Fruit fly (Drosophila melanogaster) whole organism, embryonic: ENCODE results near the gene Cpr65Az.
"Not testable (repeated sequence)": the region's sequence is repeated elsewhere in the genome, so short reads cannot be mapped to it uniquely, and the experiment has no call there.

Experiments
- CG2678 ChIP-seq: fragments of 200-800 bp; sonication (Bioruptor generic); optimal IDR thresholded peaks from 3 replicates; lab custom pipeline; 2019; ENCODE audit warnings: missing biosample characterization, mild to moderate bottlenecking, missing genetic modification characterization, moderate library complexity
- CG2889 ChIP-seq: fragments of 200-800 bp; sonication (Bioruptor generic); IDR thresholded peaks from 3 replicates; pipeline ENCODE4 v1.3.6; 2022; ENCODE audit warnings: missing biosample characterization, missing genetic modification characterization
- CG30431 ChIP-seq: fragments of 200-800 bp; sonication (Bioruptor generic); optimal IDR thresholded peaks from 2 replicates; lab custom pipeline; 2017; ENCODE audit warnings: missing biosample characterization, missing genetic modification characterization
- CG9437 ChIP-seq: fragments of 200-800 bp; sonication (Bioruptor generic); optimal IDR thresholded peaks from 2 replicates; lab custom pipeline; 2018; ENCODE audit warnings: missing biosample characterization, mild to moderate bottlenecking, missing genetic modification characterization
- Oaz ChIP-seq: fragments of 200-800 bp; sonication (Bioruptor generic); IDR thresholded peaks from 2 replicates; pipeline ENCODE4 v1.3.6; 2022; ENCODE audit warnings: missing biosample characterization, missing genetic modification characterization
- Taf1 ChIP-seq: fragments of 200-800 bp; sonication (Bioruptor generic); IDR thresholded peaks from 2 replicates; pipeline ENCODE4 v1.3.6; 2022; ENCODE audit warnings: missing biosample characterization, missing genetic modification characterization
- fd102C ChIP-seq: fragments of 200-800 bp; sonication (Bioruptor generic); optimal IDR thresholded peaks from 2 replicates; lab custom pipeline; 2018; ENCODE audit warnings: missing biosample characterization, mild to moderate bottlenecking, missing genetic modification characterization, moderate library complexity
- gem ChIP-seq: fragments of 200-800 bp; sonication (Bioruptor generic); optimal IDR thresholded peaks from 2 replicates; lab custom pipeline; 2019; ENCODE audit warnings: missing biosample characterization, mild to moderate bottlenecking, missing genetic modification characterization, moderate library complexity
- pho ChIP-seq: fragments of 200-800 bp; sonication (Bioruptor generic); optimal IDR thresholded peaks from 2 replicates; lab custom pipeline; 2016; ENCODE audit warnings: missing biosample characterization, missing genetic modification characterization
- psq ChIP-seq: fragments of 200-800 bp; sonication (Bioruptor generic); optimal IDR thresholded peaks from 2 replicates; lab custom pipeline; 2017; ENCODE audit warnings: missing biosample characterization, missing genetic modification characterization
- sens ChIP-seq: fragments of 200-800 bp; sonication (Bioruptor generic); peaks from one replicate; lab custom pipeline; 2016; ENCODE audit warnings: missing biosample characterization, missing genetic modification characterization
- shn ChIP-seq: fragments of 200-800 bp; sonication (Bioruptor generic); optimal IDR thresholded peaks from 3 replicates; lab custom pipeline; 2016; ENCODE audit warnings: missing biosample characterization, missing genetic modification characterization
- toy ChIP-seq: fragments of 200-800 bp; sonication (Bioruptor generic); IDR thresholded peaks from 2 replicates; pipeline ENCODE4 v1.3.6; 2022; ENCODE audit warnings: missing biosample characterization, missing genetic modification characterization

dm6 chr3L:6149248-6149647 lies 11.4 kb upstream of the Cpr65Az start, which contains the start of gene Lcp65Ab1:
- TF ChIP-seq Oaz; gem (tag; lab: Kevin White, UChicago); fd102C (GFP tag; lab: Kevin White, UChicago); Taf1 (GFP tag; lab: Robert Waterston, UW); psq (GFP tag; lab: Kevin White, UChicago); sens (GFP tag; lab: Kevin White, UChicago); CG30431 (GFP tag; lab: Kevin White, UChicago); pho (GFP tag; lab: Kevin White, UChicago); toy (GFP tag; lab: Robert Waterston, UW); CG2678 (tag; lab: Kevin White, UChicago); CG2889 (GFP tag; lab: Robert Waterston, UW); shn (GFP tag; lab: Kevin White, UChicago); CG9437: not testable (repeated sequence)
